Fruit fly (Drosophila melanogaster): ENCODE results near the gene Rab9D.
A peak's percentile ranks its signal among the peaks of the same experiment; 100 is the strongest.

Gene Rab9D

DNA sequence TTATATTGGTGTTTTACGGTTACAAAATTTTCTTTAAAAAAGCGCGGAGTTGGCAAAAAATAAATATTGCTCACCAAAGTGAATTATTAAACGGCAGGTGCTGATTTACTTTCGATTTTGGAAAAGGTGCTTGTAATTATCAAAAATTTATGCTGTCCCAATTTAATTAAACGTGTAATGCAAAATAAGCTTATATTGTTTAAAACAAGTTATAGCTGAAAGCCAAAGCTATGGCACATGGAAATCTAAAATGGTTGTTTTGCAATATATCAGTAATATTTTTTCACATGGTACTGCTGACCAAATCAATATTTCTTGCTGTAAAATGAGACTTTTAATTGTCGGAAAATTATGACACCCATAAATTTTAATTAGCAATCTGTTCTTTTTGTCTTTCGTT lies 2.7 kb upstream of the Rab9D start:
- TF ChIP-seq Dif (GFP tag; optimal IDR thresholded peaks at IDR 0.05; ENCODE audit: partially characterized antibody) (no peak), Vsx2 (GFP tag; optimal IDR thresholded peaks at IDR 0.05; ENCODE audit: partially characterized antibody) (no peak), pan (optimal IDR thresholded peaks at IDR 0.05) (no peak), sage (GFP tag; optimal IDR thresholded peaks at IDR 0.05) (no peak)

DNA sequence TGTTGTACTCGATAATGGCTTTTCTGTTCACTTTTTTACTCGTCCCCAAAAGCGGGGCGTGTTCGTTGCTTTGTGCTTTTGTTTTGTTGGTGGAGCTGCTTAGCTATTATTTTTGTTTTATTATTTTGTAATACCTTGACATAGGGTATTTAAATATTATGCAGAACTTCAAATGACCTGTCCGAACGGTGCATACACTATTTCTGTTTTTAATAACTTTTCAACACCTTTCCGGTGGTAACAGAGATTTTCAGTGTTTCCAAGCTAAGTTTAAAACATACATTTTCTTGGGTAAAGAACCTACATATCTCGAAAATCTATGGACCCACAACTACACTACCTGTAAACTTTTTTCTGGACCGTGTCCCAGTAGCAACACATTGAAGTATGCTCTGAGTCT lies 1.4 kb upstream of the Rab9D start:
- no peak for TF ChIP-seq dmrt93B (GFP tag; optimal IDR thresholded peaks at IDR 0.05)
- TF ChIP-seq Dfd (GFP tag; optimal IDR thresholded peaks at IDR 0.05) = no peak
- TF ChIP-seq fru (GFP tag; optimal IDR thresholded peaks at IDR 0.05) = no peak
- no peak for TF ChIP-seq OdsH (GFP tag; optimal IDR thresholded peaks at IDR 0.05)
- no peak for TF ChIP-seq N (GFP tag; optimal IDR thresholded peaks at IDR 0.05)
- TF ChIP-seq ey (GFP tag; optimal IDR thresholded peaks at IDR 0.05) = peak; percentile 20
- TF ChIP-seq CG9705 (GFP tag; optimal IDR thresholded peaks at IDR 0.05) = no peak
- TF ChIP-seq foxo (GFP tag; optimal IDR thresholded peaks at IDR 0.05) = no peak
- no peak for TF ChIP-seq Hnf4 (GFP tag; optimal IDR thresholded peaks at IDR 0.05)
- TF ChIP-seq sage (GFP tag; optimal IDR thresholded peaks at IDR 0.05) = no peak
- no peak for TF ChIP-seq Rel (GFP tag; optimal IDR thresholded peaks at IDR 0.05)
- TF ChIP-seq Rel (tag; optimal IDR thresholded peaks at IDR 0.05) = no peak
- no peak for TF ChIP-seq Vsx2 (GFP tag; optimal IDR thresholded peaks at IDR 0.05; ENCODE audit: partially characterized antibody)
- TF ChIP-seq usp (GFP tag; optimal IDR thresholded peaks at IDR 0.05) = no peak
- TF ChIP-seq h (GFP tag; optimal IDR thresholded peaks at IDR 0.05) = no peak
- TF ChIP-seq Sp1 (GFP tag; optimal IDR thresholded peaks at IDR 0.05) = no peak
- TF ChIP-seq HLH106 (tag; optimal IDR thresholded peaks at IDR 0.05) = peak; percentile 17
- TF ChIP-seq br (GFP tag; optimal IDR thresholded peaks at IDR 0.05) = peak; percentile 16

DNA sequence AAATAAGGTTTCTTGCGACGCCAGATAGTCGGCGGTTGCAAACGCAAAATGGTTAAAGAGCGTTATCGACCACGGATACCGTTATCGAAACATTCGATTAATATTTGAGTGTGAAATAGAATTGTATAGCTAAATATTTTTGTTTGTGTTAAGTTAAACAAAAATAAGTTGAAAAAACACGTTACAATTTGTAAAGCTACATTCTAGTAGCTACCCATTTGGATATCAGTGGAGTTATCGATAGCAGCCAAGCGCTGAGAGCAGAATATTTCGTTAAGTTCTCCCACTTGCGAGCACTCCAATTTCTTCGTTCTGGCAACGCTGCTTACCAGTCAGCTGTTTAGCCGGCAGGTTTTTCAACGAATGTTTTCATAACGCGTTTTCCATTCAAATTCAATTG lies 6.9 kb downstream of the Rab9D start, which contains the start of the genes Hmr and CG2124:
Gene Hmr, minus strand, starts transcription at position 43 of the 400 bp plus-strand sequence.
Gene CG2124, plus strand, starts transcription at position 310 of the 400 bp plus-strand sequence.
- TF ChIP-seq GATAd (GFP tag; optimal IDR thresholded peaks at IDR 0.05) (no peak), sage (GFP tag; optimal IDR thresholded peaks at IDR 0.05) (no peak), h (GFP tag; optimal IDR thresholded peaks at IDR 0.05) (no peak), Mio (GFP tag; optimal IDR thresholded peaks at IDR 0.05) (no peak), Abd-B (GFP tag; optimal IDR thresholded peaks at IDR 0.05) (no peak), fru (GFP tag; optimal IDR thresholded peaks at IDR 0.05) (no peak), usp (GFP tag; optimal IDR thresholded peaks at IDR 0.05) (no peak), rgr (GFP tag; optimal IDR thresholded peaks at IDR 0.05) (no peak), tai (GFP tag; optimal IDR thresholded peaks at IDR 0.05) (no peak), N (GFP tag; optimal IDR thresholded peaks at IDR 0.05) (no peak), Dif (GFP tag; optimal IDR thresholded peaks at IDR 0.05; ENCODE audit: partially characterized antibody) (no peak), br (GFP tag; optimal IDR thresholded peaks at IDR 0.05) (no peak), Jra (GFP tag; optimal IDR thresholded peaks at IDR 0.05) (no peak), sv (GFP tag; optimal IDR thresholded peaks at IDR 0.05) (no peak), lola (GFP tag; optimal IDR thresholded peaks at IDR 0.05) (no peak), dl (GFP tag; optimal IDR thresholded peaks at IDR 0.05; ENCODE audit: insufficient read depth in 1 of 2, partially characterized antibody in 2 of 2) (no peak), foxo (GFP tag; optimal IDR thresholded peaks at IDR 0.05) (no peak), CG9705 (GFP tag; optimal IDR thresholded peaks at IDR 0.05) (no peak)

DNA sequence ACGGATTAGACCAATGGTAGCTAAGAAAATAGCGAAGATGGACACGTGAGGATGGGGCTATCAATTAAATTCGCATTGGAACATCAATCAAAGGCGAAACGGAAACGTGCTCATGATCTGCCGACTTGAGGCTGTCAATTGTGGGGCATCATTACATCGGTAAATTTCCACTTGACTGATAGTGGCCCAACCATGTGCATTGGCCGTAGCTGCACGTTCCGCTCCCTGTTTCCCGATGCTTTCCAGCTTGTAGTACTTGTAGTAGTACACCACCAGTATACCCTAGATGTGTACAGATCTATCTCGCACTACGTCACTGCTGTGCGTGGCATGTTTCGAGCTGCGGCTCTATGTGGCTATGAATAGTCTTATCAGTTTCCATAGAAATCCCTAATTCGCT lies 10.4 kb downstream of the Rab9D start:
- TF ChIP-seq sv (GFP tag; optimal IDR thresholded peaks at IDR 0.05) (no peak), sage (GFP tag; optimal IDR thresholded peaks at IDR 0.05) (no peak), woc (GFP tag; optimal IDR thresholded peaks at IDR 0.05) (no peak), h (GFP tag; optimal IDR thresholded peaks at IDR 0.05) (no peak), CrebA (GFP tag; optimal IDR thresholded peaks at IDR 0.05; ENCODE audit: borderline replicate concordance) (no peak), Jra (GFP tag; optimal IDR thresholded peaks at IDR 0.05) (no peak), dl (GFP tag; optimal IDR thresholded peaks at IDR 0.05; ENCODE audit: insufficient read depth in 1 of 2, partially characterized antibody in 2 of 2) (no peak), Hnf4 (GFP tag; optimal IDR thresholded peaks at IDR 0.05) (no peak), HLH106 (tag; optimal IDR thresholded peaks at IDR 0.05) (no peak), ey (GFP tag; optimal IDR thresholded peaks at IDR 0.05) (no peak), OdsH (GFP tag; optimal IDR thresholded peaks at IDR 0.05) (no peak), Rel (GFP tag; optimal IDR thresholded peaks at IDR 0.05) (no peak), Rel (tag; optimal IDR thresholded peaks at IDR 0.05) (no peak), tai (GFP tag; optimal IDR thresholded peaks at IDR 0.05) (no peak), Abd-B (GFP tag; optimal IDR thresholded peaks at IDR 0.05) (no peak), CG9705 (GFP tag; optimal IDR thresholded peaks at IDR 0.05) (no peak), dmrt93B (GFP tag; optimal IDR thresholded peaks at IDR 0.05) (no peak), usp (GFP tag; optimal IDR thresholded peaks at IDR 0.05) (no peak)

Measured in whole organism, wandering third instar larva.